Worm (Caenorhabditis elegans) whole organism, young adult: Measurements from ENCODE around the gene ZK1321.1.

Experiments
- B0019.2 ChIP-seq: fragments of 200-800 bp; sonication (Bioruptor generic); conservative IDR thresholded peaks from 2 replicates; pipeline ENCODE4 v1.3.6; 2022; ENCODE audit warnings: missing genetic modification reagents, missing genetic modification characterization, missing compliant biosample characterization
- B0035.1 ChIP-seq: sonication (generic microtip); optimal IDR thresholded peaks from 2 replicates; lab custom pipeline; 2016; ENCODE audit warnings: missing genetic modification characterization, mild to moderate bottlenecking, missing compliant biosample characterization, missing genotype, missing genetic modification reagents
- B0261.1 ChIP-seq: sonication (generic microtip); optimal IDR thresholded peaks from 2 replicates; lab custom pipeline; 2016; ENCODE audit warnings: mild to moderate bottlenecking, missing genetic modification characterization, moderate library complexity, missing compliant biosample characterization
- C06A6.2 ChIP-seq: fragments of 200-800 bp; sonication (Bioruptor generic); conservative IDR thresholded peaks from 2 replicates; pipeline ENCODE4 v1.3.6; 2022; ENCODE audit warnings: missing genetic modification characterization, missing compliant biosample characterization
- F22D6.2 ChIP-seq: sonication (generic microtip); optimal IDR thresholded peaks from 2 replicates; lab custom pipeline; 2016; ENCODE audit warnings: mild to moderate bottlenecking, missing genetic modification characterization, missing compliant biosample characterization
- F33H1.4 ChIP-seq: fragments of 200-800 bp; sonication (Bioruptor generic); IDR thresholded peaks from 2 replicates; pipeline ENCODE4 v1.3.6; 2022; ENCODE audit warnings: missing genetic modification reagents, missing genetic modification characterization, missing compliant biosample characterization
- F52B5.7 ChIP-seq: sonication (generic microtip); optimal IDR thresholded peaks from 2 replicates; lab custom pipeline; 2016; ENCODE audit warnings: mild to moderate bottlenecking, missing genetic modification characterization, missing compliant biosample characterization
- F57C9.4 ChIP-seq: sonication (generic microtip); optimal IDR thresholded peaks from 2 replicates; lab custom pipeline; 2017; ENCODE audit warnings: mild to moderate bottlenecking, missing genetic modification characterization, missing compliant biosample characterization
- K11D2.4 ChIP-seq: fragments of 200-800 bp; sonication (Bioruptor generic); IDR thresholded peaks from 2 replicates; pipeline ENCODE4 v1.3.6; 2022; ENCODE audit warnings: missing genetic modification reagents, missing genetic modification characterization, missing compliant biosample characterization
- Y95B8A.8 ChIP-seq: fragments of 200-800 bp; sonication (Bioruptor generic); IDR thresholded peaks from 2 replicates; pipeline ENCODE4 v1.3.6; 2022; ENCODE audit warnings: missing genetic modification reagents, missing genetic modification characterization, missing compliant biosample characterization
- aptf-3 ChIP-seq: fragments of 200-800 bp; sonication (Bioruptor generic); IDR thresholded peaks from 2 replicates; pipeline ENCODE4 v1.3.6; 2022; ENCODE audit warnings: missing genetic modification characterization, missing compliant biosample characterization
- attf-3 ChIP-seq: fragments of 200-800 bp; sonication (Bioruptor generic); conservative IDR thresholded peaks from 2 replicates; pipeline ENCODE4 v1.3.6; 2022; ENCODE audit warnings: missing genetic modification reagents, missing genetic modification characterization, missing compliant biosample characterization
- attf-6 ChIP-seq: fragments of 200-800 bp; sonication (Bioruptor generic); IDR thresholded peaks from 2 replicates; pipeline ENCODE4 v1.3.6; 2022; ENCODE audit warnings: missing genetic modification reagents, missing genetic modification characterization, missing compliant biosample characterization
- ceh-40 ChIP-seq: fragments of 200-800 bp; sonication (Bioruptor generic); IDR thresholded peaks from 2 replicates; pipeline ENCODE4 v1.3.6; 2022; ENCODE audit warnings: missing genetic modification characterization, missing compliant biosample characterization
- ceh-58 ChIP-seq: fragments of 200-800 bp; sonication (Bioruptor generic); IDR thresholded peaks from 2 replicates; pipeline ENCODE4 v1.3.6; 2022; ENCODE audit warnings: missing genetic modification characterization, missing compliant biosample characterization
- chd-7 ChIP-seq: sonication (generic microtip); optimal IDR thresholded peaks from 2 replicates; lab custom pipeline; 2016; ENCODE audit warnings: mild to moderate bottlenecking, missing genetic modification characterization, moderate library complexity, missing compliant biosample characterization
- dpff-1 ChIP-seq: sonication (generic microtip); optimal IDR thresholded peaks from 2 replicates; lab custom pipeline; 2017; ENCODE audit warnings: mild to moderate bottlenecking, missing genetic modification characterization, missing compliant biosample characterization
- dpl-1 ChIP-seq: fragments of 150-350 bp; optimal IDR thresholded peaks from 2 replicates; lab custom pipeline; 2014; ENCODE audit warnings: missing biosample characterization, missing genetic modification reagents, missing genetic modification characterization
- efl-1 ChIP-seq: fragments of 150-350 bp; optimal IDR thresholded peaks from 2 replicates; lab custom pipeline; 2014; ENCODE audit warnings: missing biosample characterization, missing genetic modification reagents, missing genetic modification characterization
- hlh-26 ChIP-seq: fragments of 200-800 bp; sonication (Bioruptor generic); conservative IDR thresholded peaks from 2 replicates; pipeline ENCODE4 v1.3.6; 2022; ENCODE audit warnings: missing genetic modification reagents, missing genetic modification characterization, missing compliant biosample characterization
- hmg-1.2 ChIP-seq: fragments of 200-800 bp; sonication (Bioruptor generic); IDR thresholded peaks from 2 replicates; pipeline ENCODE4 v1.3.6; 2022; ENCODE audit warnings: missing genetic modification reagents, missing genetic modification characterization, missing compliant biosample characterization
- hsf-1 ChIP-seq: fragments of 200-800 bp; sonication (Bioruptor generic); IDR thresholded peaks from 2 replicates; pipeline ENCODE4 v1.3.6; 2022; ENCODE audit warnings: missing genetic modification reagents, missing genetic modification characterization, missing compliant biosample characterization
- lag-1 ChIP-seq: fragments of 200-800 bp; sonication (Bioruptor generic); IDR thresholded peaks from 2 replicates; pipeline ENCODE4 v1.3.6; 2022; ENCODE audit warnings: missing genetic modification reagents, missing genetic modification characterization, missing compliant biosample characterization
- let-526 ChIP-seq: fragments of 200-800 bp; sonication (Bioruptor generic); IDR thresholded peaks from 2 replicates; pipeline ENCODE4 v1.3.6; 2022; ENCODE audit warnings: missing genetic modification reagents, missing genetic modification characterization, missing compliant biosample characterization
- lin-26 ChIP-seq: fragments of 200-800 bp; sonication (Bioruptor generic); IDR thresholded peaks from 2 replicates; pipeline ENCODE4 v1.3.6; 2022; ENCODE audit warnings: missing genetic modification reagents, missing genetic modification characterization, missing compliant biosample characterization
- madf-6 ChIP-seq: fragments of 200-800 bp; sonication (Bioruptor generic); IDR thresholded peaks from 2 replicates; pipeline ENCODE4 v1.3.6; 2022; ENCODE audit warnings: missing genetic modification reagents, missing genetic modification characterization, missing compliant biosample characterization
- madf-8 ChIP-seq: fragments of 200-800 bp; sonication (Bioruptor generic); conservative IDR thresholded peaks from 2 replicates; pipeline ENCODE4 v1.3.6; 2022; ENCODE audit warnings: missing genetic modification reagents, missing genetic modification characterization, missing compliant biosample characterization
- mcd-1 ChIP-seq: fragments of 200-800 bp; sonication (Bioruptor generic); IDR thresholded peaks from 2 replicates; pipeline ENCODE4 v1.3.6; 2022; ENCODE audit warnings: missing genetic modification reagents, missing genetic modification characterization, missing compliant biosample characterization
- mes-4 ChIP-seq: sonication (generic microtip); optimal IDR thresholded peaks from 2 replicates; lab custom pipeline; 2016; ENCODE audit warnings: missing genotype, missing genetic modification characterization, missing compliant biosample characterization
- mxl-1 ChIP-seq: sonication (generic microtip); optimal IDR thresholded peaks from 2 replicates; lab custom pipeline; 2016; ENCODE audit warnings: missing genetic modification characterization, missing compliant biosample characterization
- nfya-1 ChIP-seq: sonication (generic microtip); optimal IDR thresholded peaks from 2 replicates; lab custom pipeline; 2017; ENCODE audit warnings: antibody characterized with exemption, missing compliant biosample characterization, missing genetic modification characterization, borderline replicate concordance; ENCODE audit not compliant: insufficient read depth
- nfyb-1 ChIP-seq: fragments of 200-800 bp; sonication (Bioruptor generic); IDR thresholded peaks from 2 replicates; pipeline ENCODE4 v1.3.6; 2022; ENCODE audit warnings: missing genetic modification reagents, missing genetic modification characterization, missing compliant biosample characterization
- nhr-120 ChIP-seq: fragments of 200-800 bp; sonication (Bioruptor generic); IDR thresholded peaks from 2 replicates; pipeline ENCODE4 v1.3.6; 2022; ENCODE audit warnings: missing genetic modification characterization, missing compliant biosample characterization
- nhr-179 ChIP-seq: sonication (generic microtip); optimal IDR thresholded peaks from 2 replicates; lab custom pipeline; 2016; ENCODE audit warnings: mild to moderate bottlenecking, missing genetic modification characterization, missing compliant biosample characterization
- nhr-80 ChIP-seq: sonication (generic microtip); optimal IDR thresholded peaks from 2 replicates; lab custom pipeline; 2016; ENCODE audit warnings: missing genetic modification characterization, missing compliant biosample characterization
- nhr-90 ChIP-seq: sonication (generic microtip); optimal IDR thresholded peaks from 2 replicates; lab custom pipeline; 2016; ENCODE audit warnings: missing genotype, mild to moderate bottlenecking, missing genetic modification characterization, missing compliant biosample characterization
- rcor-1 ChIP-seq: fragments of 200-800 bp; sonication (Bioruptor generic); IDR thresholded peaks from 2 replicates; pipeline ENCODE4 v1.3.6; 2022; ENCODE audit warnings: missing genetic modification reagents, missing genetic modification characterization, missing compliant biosample characterization
- sdz-38 ChIP-seq: sonication (generic microtip); optimal IDR thresholded peaks from 2 replicates; lab custom pipeline; 2016; ENCODE audit warnings: missing genotype, missing genetic modification characterization, missing compliant biosample characterization
- snpc-4 ChIP-seq, 5 experiments: fragments of 150-350 bp in 1 of 5; sonication (generic microtip) in 4 of 5; optimal IDR thresholded peaks; 2 replicates each; lab custom pipeline; 2014 to 2018; ENCODE audit warnings: missing genetic modification characterization in 5 of 5, missing biosample characterization in 3 of 5, antibody characterized with exemption in 2 of 5, mild to moderate bottlenecking in 2 of 5, missing compliant biosample characterization in 2 of 5, missing genotype in 2 of 5, moderate library complexity in 2 of 5, missing genetic modification reagents in 1 of 5
- tbp1 ChIP-seq: fragments of 200-800 bp; sonication (Bioruptor generic); optimal IDR thresholded peaks from 2 replicates; lab custom pipeline; 2018; ENCODE audit warnings: mild to moderate bottlenecking, missing genetic modification characterization, missing compliant biosample characterization
- tlf-1 ChIP-seq: fragments of 200-800 bp; sonication (Bioruptor generic); optimal IDR thresholded peaks from 2 replicates; lab custom pipeline; 2018; ENCODE audit warnings: mild to moderate bottlenecking, missing genetic modification characterization, missing compliant biosample characterization
- ztf-25 ChIP-seq: fragments of 200-800 bp; sonication (Bioruptor generic); IDR thresholded peaks from 2 replicates; pipeline ENCODE4 v1.3.6; 2022; ENCODE audit warnings: missing genetic modification reagents, missing genetic modification characterization, missing compliant biosample characterization
- ztf-28 ChIP-seq: fragments of 200-800 bp; sonication (Bioruptor generic); IDR thresholded peaks from 2 replicates; pipeline ENCODE4 v1.3.6; 2022; ENCODE audit warnings: missing genetic modification reagents, missing genetic modification characterization, missing compliant biosample characterization

The ZK1321.1 gene

DNA sequence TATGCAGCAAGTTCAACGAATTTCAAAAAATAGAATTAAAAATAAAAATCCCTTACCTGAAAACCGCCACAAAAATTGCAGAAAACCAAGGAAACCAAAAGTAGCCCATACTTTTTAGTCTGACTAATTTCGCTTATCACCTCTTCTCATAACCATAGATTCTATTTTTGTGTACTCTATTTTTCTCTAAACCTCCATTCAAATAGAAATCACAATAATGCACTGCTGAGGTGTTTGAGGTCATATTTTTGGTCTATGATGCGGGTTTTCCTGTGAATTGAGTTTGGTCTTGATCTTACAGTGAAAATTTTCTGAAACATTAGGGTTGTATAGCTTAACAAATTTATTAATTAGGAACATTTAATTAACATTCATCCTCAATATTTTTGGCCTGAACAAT lies 28.0 kb downstream of the ZK1321.1 start, which contains the start of gene cyp-13A1:
Gene cyp-13A1 (minus strand): TSS at position 156 of the 400 bp plus-strand sequence.
- no peak for TF ChIP-seq mes-4
- peak; percentile 55 for TF ChIP-seq nhr-80 (tag; lab: Kevin White, UChicago)

DNA sequence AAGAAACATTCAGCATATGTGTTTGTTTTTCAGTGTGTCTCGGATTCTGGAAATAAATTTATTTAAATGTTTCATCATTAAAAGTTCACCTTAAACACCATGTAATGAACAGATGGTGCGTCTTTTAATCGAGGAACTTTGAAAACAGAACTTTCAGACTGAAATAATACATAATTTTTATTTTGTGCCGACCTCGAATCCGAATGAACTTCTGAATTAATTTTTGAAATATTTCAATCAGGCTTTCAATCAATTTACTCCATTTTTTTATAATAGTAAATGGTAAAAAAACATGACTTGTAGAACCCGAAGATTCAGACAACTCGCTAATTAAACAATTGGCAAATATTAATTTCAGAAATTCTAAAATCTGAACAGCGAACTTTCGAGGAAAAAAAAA lies 28.5 kb downstream of the ZK1321.1 start, which contains the start of gene T10B9.14:
Gene T10B9.14 (minus strand): TSS at position 101 of the 400 bp plus-strand sequence.
- TF ChIP-seq attf-3 (GFP tag; lab: Robert Waterston, UW), result no peak
- TF ChIP-seq hmg-1.2 (GFP tag; lab: Robert Waterston, UW), result no peak
- no peak for TF ChIP-seq chd-7 (tag; lab: Kevin White, UChicago)
- TF ChIP-seq ceh-40 (GFP tag; lab: Robert Waterston, UW), result no peak
- TF ChIP-seq ztf-28, result no peak
- no peak for TF ChIP-seq rcor-1 (GFP tag; lab: Robert Waterston, UW)
- TF ChIP-seq B0019.2 (GFP tag; lab: Robert Waterston, UW), result no peak
- no peak for TF ChIP-seq nfyb-1 (GFP tag; lab: Robert Waterston, UW)
- no peak for TF ChIP-seq nhr-90
- TF ChIP-seq K11D2.4 (GFP tag; lab: Robert Waterston, UW), result no peak
- no peak for TF ChIP-seq nhr-179 (tag; lab: Kevin White, UChicago)
- no peak for TF ChIP-seq ztf-25 (GFP tag; lab: Robert Waterston, UW)
- TF ChIP-seq nfya-1 (tag; lab: Kevin White, UChicago), result no peak
- TF ChIP-seq let-526, result no peak
- TF ChIP-seq efl-1, result no peak
- TF ChIP-seq snpc-4 (GFP tag; optimal IDR thresholded peaks at IDR 0.05; lab: Kevin White, UChicago), result no peak
- TF ChIP-seq snpc-4 (tag; optimal IDR thresholded peaks at IDR 0.05; lab: Kevin White, UChicago), result no peak
- TF ChIP-seq, all 124 proteins: peak for 0

DNA sequence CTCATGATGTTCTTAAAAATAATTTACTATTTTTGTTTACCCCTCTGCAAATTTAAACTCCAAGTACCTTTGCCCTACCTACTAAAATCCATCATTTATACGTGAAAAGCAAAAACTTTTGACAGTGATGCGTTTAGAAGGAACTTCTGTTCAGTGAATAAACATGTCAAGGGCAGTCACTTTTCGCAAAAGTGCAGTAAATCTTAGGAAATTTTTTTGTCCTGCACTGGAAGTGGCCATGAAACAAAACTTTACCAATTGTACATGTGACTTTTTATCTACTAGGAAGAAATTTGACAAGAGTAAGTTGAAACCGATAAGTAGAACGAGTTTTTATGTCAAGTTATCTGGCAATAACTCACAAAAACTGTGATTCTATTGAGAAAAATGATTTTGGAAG lies 32.4 kb downstream of the ZK1321.1 start:
- no peak for TF ChIP-seq F52B5.7 (tag; lab: Kevin White, UChicago)
- TF ChIP-seq dpl-1 (GFP tag; lab: Kevin White, UChicago), result no peak
- no peak for TF ChIP-seq Y95B8A.8
- TF ChIP-seq dpff-1, result no peak

DNA sequence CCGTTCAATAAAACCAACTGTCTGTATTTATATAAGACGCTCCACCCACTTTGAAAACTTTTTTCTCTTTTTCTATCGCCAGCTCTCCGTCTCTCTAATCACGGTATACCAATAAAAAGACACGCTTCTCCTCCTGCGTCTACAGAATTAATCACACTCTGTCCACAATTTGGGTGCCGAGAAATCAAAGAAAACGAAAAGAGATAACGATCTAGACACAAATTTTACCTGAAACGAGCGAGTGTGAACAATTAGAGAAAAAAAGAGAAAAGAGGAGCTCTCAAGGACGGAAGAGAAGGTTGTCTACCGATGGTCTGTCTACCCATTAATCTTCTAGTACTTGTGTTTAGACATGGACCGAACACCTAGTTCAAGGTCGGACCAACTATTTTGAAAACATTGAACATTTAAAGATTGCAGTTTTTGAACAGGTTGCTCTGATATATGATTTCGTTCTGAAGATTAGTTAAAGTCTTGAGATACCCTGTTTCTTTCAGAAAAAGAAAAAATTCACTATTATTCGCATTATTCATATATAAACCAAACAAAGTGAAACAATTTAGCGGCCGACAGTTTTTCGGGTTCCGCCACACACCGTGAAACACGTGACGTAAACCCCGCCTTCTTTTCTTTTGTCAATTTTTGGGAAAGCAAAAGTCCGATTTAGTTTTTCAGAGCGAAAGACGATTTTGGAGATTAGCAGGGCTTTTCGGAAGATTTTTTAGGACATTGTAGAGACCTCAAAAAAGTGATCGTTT lies 33.7 kb downstream of the ZK1321.1 start, which contains the start of gene cyp-13A2:
Gene cyp-13A2 (minus strand): TSS at position 235 of the 758 bp plus-strand sequence.
- TF ChIP-seq mcd-1 (GFP tag; lab: Robert Waterston, UW), result no peak
- no peak for TF ChIP-seq attf-6 (GFP tag; lab: Robert Waterston, UW)
- TF ChIP-seq tbp1 (GFP tag; lab: Kevin White, UChicago), result peak; percentile 57
- TF ChIP-seq F22D6.2, result no peak
- TF ChIP-seq hsf-1, result no peak
- peak; percentile 84 for TF ChIP-seq hmg-1.2 (GFP tag; lab: Robert Waterston, UW)
- peak; percentile 24; the same call in 1 of the 2 replicates for TF ChIP-seq F33H1.4 (GFP tag; lab: Robert Waterston, UW)
- no peak for TF ChIP-seq C06A6.2 (GFP tag; lab: Robert Waterston, UW)
- TF ChIP-seq madf-6 (GFP tag; lab: Robert Waterston, UW), result no peak; the same call in 1 of the 2 replicates
- no peak for TF ChIP-seq B0261.1
- no peak for TF ChIP-seq hlh-26 (GFP tag; lab: Robert Waterston, UW)
- TF ChIP-seq nhr-120 (GFP tag; lab: Robert Waterston, UW), result no peak
- TF ChIP-seq ceh-58 (GFP tag; lab: Robert Waterston, UW), result no peak
- TF ChIP-seq nhr-179 (tag; lab: Kevin White, UChicago), result no peak
- TF ChIP-seq lin-26, result no peak
- TF ChIP-seq snpc-4 (GFP tag; optimal IDR thresholded peaks at IDR 0.05; lab: Kevin White, UChicago), result peak; percentile 93
- peak; percentile 94 to 98 (median 96) for TF ChIP-seq snpc-4 (tag; optimal IDR thresholded peaks at IDR 0.05; lab: Kevin White, UChicago)
- TF ChIP-seq B0035.1, result no peak
- TF ChIP-seq aptf-3 (GFP tag; lab: Robert Waterston, UW), result no peak
- no peak for TF ChIP-seq mxl-1
- no peak for TF ChIP-seq lag-1 (GFP tag; lab: Robert Waterston, UW)
- no peak for TF ChIP-seq F57C9.4 (tag; lab: Kevin White, UChicago)
- no peak for TF ChIP-seq sdz-38
- no peak for TF ChIP-seq tlf-1 (GFP tag; lab: Kevin White, UChicago)
- TF ChIP-seq madf-8 (GFP tag; lab: Robert Waterston, UW), result no peak
- no peak for TF ChIP-seq nfya-1 (tag; lab: Kevin White, UChicago)
